Worm (Caenorhabditis elegans) whole organism, L1 larva: ENCODE measurements around the gene set-17.

Source experiments
- ama-1 ChIP-seq: fragments of 150-350 bp; optimal IDR thresholded peaks from 2 replicates; lab custom pipeline; 2014
- blmp-1 ChIP-seq: fragments of 150-350 bp; optimal IDR thresholded peaks from 2 replicates; lab custom pipeline; 2014; ENCODE audit warnings: missing biosample characterization, missing genetic modification characterization
- ceh-63 ChIP-seq: fragments of 200-800 bp; sonication (Bioruptor generic); optimal IDR thresholded peaks from 2 replicates; lab custom pipeline; 2018; ENCODE audit warnings: mild to moderate bottlenecking, missing genetic modification characterization, missing compliant biosample characterization
- ceh-82 ChIP-seq, 3 experiments: fragments of 150-350 bp in 1 of 3; sonication (generic microtip) in 2 of 3; optimal IDR thresholded peaks; 2 replicates each; lab custom pipeline; 2014 to 2017; ENCODE audit warnings: missing biosample characterization in 3 of 3, missing genetic modification characterization in 3 of 3
- ceh-88 ChIP-seq: fragments of 200-800 bp; sonication (Bioruptor generic); IDR thresholded peaks from 2 replicates; pipeline ENCODE4 v1.3.6; 2022; ENCODE audit warnings: missing genetic modification characterization, missing compliant biosample characterization
- dpl-1 ChIP-seq, 3 experiments: fragments of 150-350 bp in 2 of 3; sonication (generic microtip) in 1 of 3; optimal IDR thresholded peaks; 2 replicates each; lab custom pipeline; 2014 to 2017; ENCODE audit warnings: missing biosample characterization in 3 of 3, missing genetic modification characterization in 3 of 3, missing genetic modification reagents in 3 of 3
- efl-1 ChIP-seq, 4 experiments: fragments of 150-350 bp; optimal IDR thresholded peaks in 3 of 4; peaks in 1 of 4; 1 replicate in 1 of 4; 2 replicates in 3 of 4; lab custom pipeline; 2014; ENCODE audit warnings: missing biosample characterization in 2 of 4, missing genetic modification characterization in 2 of 4, missing genetic modification reagents in 2 of 4
- egl-13 ChIP-seq: sonication (generic microtip); optimal IDR thresholded peaks from 2 replicates; lab custom pipeline; 2016; ENCODE audit warnings: missing genotype, missing genetic modification reagents, missing genetic modification characterization, missing compliant biosample characterization
- elt-2 ChIP-seq: sonication (generic microtip); optimal IDR thresholded peaks from 2 replicates; lab custom pipeline; 2016; ENCODE audit warnings: missing genetic modification characterization, mild to moderate bottlenecking, inconsistent platforms, missing compliant biosample characterization, missing genetic modification reagents
- elt-3 ChIP-seq, 6 experiments: fragments of 150-350 bp in 1 of 6; sonication (generic microtip); optimal IDR thresholded peaks; 2 replicates each; lab custom pipeline; 2017 to 2018; ENCODE audit warnings: missing biosample characterization in 6 of 6, missing genetic modification characterization in 6 of 6, inconsistent platforms in 1 of 6
- fkh-10 ChIP-seq: sonication (generic microtip); optimal IDR thresholded peaks from 2 replicates; lab custom pipeline; 2017; ENCODE audit warnings: missing biosample characterization, missing genetic modification reagents, missing genetic modification characterization
- fkh-4 ChIP-seq: sonication (generic microtip); optimal IDR thresholded peaks from 2 replicates; lab custom pipeline; 2016; ENCODE audit warnings: missing compliant biosample characterization, missing genetic modification characterization, borderline replicate concordance
- hpl-2 ChIP-seq: fragments of 150-350 bp; optimal IDR thresholded peaks from 2 replicates; lab custom pipeline; 2014; ENCODE audit warnings: missing biosample characterization, missing genetic modification reagents, missing genetic modification characterization
- lin-13 ChIP-seq: fragments of 150-350 bp; optimal IDR thresholded peaks from 2 replicates; lab custom pipeline; 2014; ENCODE audit warnings: missing biosample characterization, missing genetic modification reagents, missing genetic modification characterization
- lin-35 ChIP-seq, 2 experiments: fragments of 150-350 bp; optimal IDR thresholded peaks; 2 replicates each; lab custom pipeline; 2014; ENCODE audit warnings: missing biosample characterization in 2 of 2, missing genetic modification characterization in 2 of 2, missing genetic modification reagents in 2 of 2
- lsy-2 ChIP-seq, 2 experiments: fragments of 150-350 bp; optimal IDR thresholded peaks; 2 replicates each; lab custom pipeline; 2014; ENCODE audit warnings: missing biosample characterization in 2 of 2, missing genetic modification characterization in 2 of 2
- mab-9 ChIP-seq: fragments of 200-800 bp; sonication (Bioruptor generic); IDR thresholded peaks from 2 replicates; pipeline ENCODE4 v1.3.6; 2022; ENCODE audit warnings: missing genetic modification reagents, missing genetic modification characterization, missing compliant biosample characterization
- mef-2 ChIP-seq: fragments of 150-350 bp; optimal IDR thresholded peaks from 2 replicates; lab custom pipeline; 2014; ENCODE audit warnings: missing biosample characterization, missing genetic modification characterization
- nhr-11 ChIP-seq: fragments of 150-350 bp; optimal IDR thresholded peaks from 2 replicates; lab custom pipeline; 2014; ENCODE audit warnings: missing biosample characterization, missing genetic modification characterization
- nhr-12 ChIP-seq: sonication (generic microtip); optimal IDR thresholded peaks from 2 replicates; lab custom pipeline; 2017; ENCODE audit warnings: missing biosample characterization, missing genetic modification characterization
- nhr-19 ChIP-seq: fragments of 200-800 bp; sonication (Bioruptor generic); conservative IDR thresholded peaks from 2 replicates; pipeline ENCODE4 v1.3.6; 2022; ENCODE audit warnings: missing genetic modification characterization, missing compliant biosample characterization
- nhr-237 ChIP-seq: fragments of 150-350 bp; optimal IDR thresholded peaks from 2 replicates; lab custom pipeline; 2014; ENCODE audit warnings: missing biosample characterization, missing genetic modification characterization
- nhr-77 ChIP-seq: fragments of 150-350 bp; optimal IDR thresholded peaks from 2 replicates; lab custom pipeline; 2014; ENCODE audit warnings: missing biosample characterization, missing genetic modification characterization
- nhr-85 ChIP-seq: sonication (generic microtip); peaks from one replicate; lab custom pipeline; 2016; ENCODE audit warnings: missing genetic modification characterization, inconsistent platforms, missing compliant biosample characterization
- pax-3 ChIP-seq: fragments of 200-800 bp; sonication (Bioruptor generic); optimal IDR thresholded peaks from 2 replicates; lab custom pipeline; 2018; ENCODE audit warnings: mild to moderate bottlenecking, missing genetic modification characterization, moderate library complexity, missing compliant biosample characterization
- pqm-1 ChIP-seq: sonication (generic microtip); optimal IDR thresholded peaks from 3 replicates; lab custom pipeline; 2017; ENCODE audit warnings: missing biosample characterization, missing genetic modification characterization
- skn-1 ChIP-seq: fragments of 150-350 bp; optimal IDR thresholded peaks from 2 replicates; lab custom pipeline; 2014; ENCODE audit warnings: missing biosample characterization, missing genetic modification characterization
- snpc-4 ChIP-seq: fragments of 150-350 bp; optimal IDR thresholded peaks from 2 replicates; lab custom pipeline; 2014; ENCODE audit warnings: missing biosample characterization, missing genetic modification characterization
- sptf-1 ChIP-seq: fragments of 150-350 bp; optimal IDR thresholded peaks from 2 replicates; lab custom pipeline; 2014; ENCODE audit warnings: missing biosample characterization, missing genetic modification characterization
- sup-37 ChIP-seq: fragments of 200-800 bp; sonication (Bioruptor generic); optimal IDR thresholded peaks from 2 replicates; lab custom pipeline; 2018; ENCODE audit warnings: mild to moderate bottlenecking, missing genetic modification characterization, missing compliant biosample characterization
- tlp-1 ChIP-seq: fragments of 150-350 bp; optimal IDR thresholded peaks from 2 replicates; lab custom pipeline; 2014; ENCODE audit warnings: missing biosample characterization, missing genetic modification characterization
- unc-130 ChIP-seq: fragments of 150-350 bp; optimal IDR thresholded peaks from 2 replicates; lab custom pipeline; 2017; ENCODE audit warnings: missing biosample characterization, missing genetic modification characterization, inconsistent platforms
- unc-30 ChIP-seq: sonication (generic microtip); optimal IDR thresholded peaks from 2 replicates; lab custom pipeline; 2017; ENCODE audit warnings: missing biosample characterization, missing genetic modification characterization
- unc-62 ChIP-seq: fragments of 150-350 bp; optimal IDR thresholded peaks from 2 replicates; lab custom pipeline; 2014; ENCODE audit warnings: missing biosample characterization, missing genetic modification reagents, missing genetic modification characterization
- unc-98 ChIP-seq: fragments of 200-800 bp; sonication (Bioruptor generic); IDR thresholded peaks from 2 replicates; pipeline ENCODE4 v1.3.6; 2022; ENCODE audit warnings: missing genetic modification characterization, missing compliant biosample characterization
- vab-15 ChIP-seq: sonication (generic microtip); optimal IDR thresholded peaks from 2 replicates; lab custom pipeline; 2017; ENCODE audit warnings: missing genotype, mild to moderate bottlenecking, missing genetic modification characterization, missing compliant biosample characterization
- xbp-1 ChIP-seq: sonication (generic microtip); optimal IDR thresholded peaks from 2 replicates; lab custom pipeline; 2016; ENCODE audit warnings: missing genetic modification characterization, missing compliant biosample characterization
- zag-1 ChIP-seq: fragments of 150-350 bp; optimal IDR thresholded peaks from 2 replicates; lab custom pipeline; 2014; ENCODE audit warnings: missing biosample characterization, missing genetic modification characterization
- zip-4 ChIP-seq: fragments of 200-800 bp; sonication (Bioruptor generic); optimal IDR thresholded peaks from 2 replicates; lab custom pipeline; 2018; ENCODE audit warnings: mild to moderate bottlenecking, missing genetic modification characterization, moderate library complexity, missing compliant biosample characterization
- ztf-11 ChIP-seq, 2 experiments: sonication (generic microtip); optimal IDR thresholded peaks; 2 replicates each; lab custom pipeline; 2016 to 2017; ENCODE audit warnings: missing genetic modification characterization in 2 of 2, missing biosample characterization in 1 of 2, missing compliant biosample characterization in 1 of 2

set-17 gene

ce11 chrII:8891042-8891441 lies 49.2 kb downstream of the set-17 start:
- TF ChIP-seq unc-62 (GFP tag; lab: Kevin White, UChicago) = no peak
- TF ChIP-seq lin-13 (GFP tag; lab: Kevin White, UChicago) = no peak
- peak in 1 of 2 experiments; percentile 76 for TF ChIP-seq lsy-2 (tag; optimal IDR thresholded peaks at IDR 0.05; lab: Kevin White, UChicago)
- no peak for TF ChIP-seq snpc-4 (tag; lab: Kevin White, UChicago)
- TF ChIP-seq unc-130 (tag; lab: Kevin White, UChicago) = no peak
- TF ChIP-seq ceh-63 (GFP tag; lab: Kevin White, UChicago) = no peak
- peak in 1 of 2 experiments; percentile 41 for TF ChIP-seq lin-35 (GFP tag; optimal IDR thresholded peaks at IDR 0.05; lab: Kevin White, UChicago)
- TF ChIP-seq tlp-1 (tag; lab: Kevin White, UChicago) = no peak
- TF ChIP-seq hpl-2 (GFP tag; lab: Kevin White, UChicago) = no peak
- TF ChIP-seq nhr-237 (tag; lab: Kevin White, UChicago) = no peak
- TF ChIP-seq efl-1 (optimal IDR thresholded peaks at IDR 0.05; lab: Kevin White, UChicago) = peak in 1 of 2 experiments; percentile 17
- TF ChIP-seq efl-1 (GFP tag; optimal IDR thresholded peaks at IDR 0.05 in 1 of 2; lab: Kevin White, UChicago) = peak; percentile 51 to 72
- TF ChIP-seq blmp-1 (tag; lab: Kevin White, UChicago) = no peak
- TF ChIP-seq dpl-1 (GFP tag; optimal IDR thresholded peaks at IDR 0.05; lab: Kevin White, UChicago) = peak in 2 of 3 experiments; percentile 32 to 45
- no peak for TF ChIP-seq egl-13 (tag; lab: Kevin White, UChicago)
- TF ChIP-seq sptf-1 (tag; lab: Kevin White, UChicago) = no peak
- TF ChIP-seq vab-15 = no peak
- no peak for TF ChIP-seq pqm-1 (tag; lab: Kevin White, UChicago)
- no peak for TF ChIP-seq mab-9
- no peak for TF ChIP-seq nhr-19 (GFP tag; lab: Robert Waterston, UW)

- no peak for TF ChIP-seq ceh-82 (tag; optimal IDR thresholded peaks at IDR 0.05; lab: Kevin White, UChicago)
- TF ChIP-seq elt-3 (tag; optimal IDR thresholded peaks at IDR 0.05; lab: Kevin White, UChicago) = peak in 1 of 6 experiments; percentile 30
- peak; percentile 47 for TF ChIP-seq blmp-1 (tag; lab: Kevin White, UChicago)
Observed at ce11 chrII:8890530-8890929, 49.8 kb downstream of the set-17 start.

ce11 chrII:8890017-8890416 lies 50.3 kb downstream of the set-17 start:
- TF ChIP-seq unc-30 (tag; lab: Kevin White, UChicago) (no peak), nhr-11 (no peak), xbp-1 (tag; lab: Kevin White, UChicago) (no peak), nhr-77 (no peak), elt-2 (tag; lab: Kevin White, UChicago) (no peak), mab-9 (no peak), fkh-4 (tag; lab: Kevin White, UChicago) (no peak)

DNA sequence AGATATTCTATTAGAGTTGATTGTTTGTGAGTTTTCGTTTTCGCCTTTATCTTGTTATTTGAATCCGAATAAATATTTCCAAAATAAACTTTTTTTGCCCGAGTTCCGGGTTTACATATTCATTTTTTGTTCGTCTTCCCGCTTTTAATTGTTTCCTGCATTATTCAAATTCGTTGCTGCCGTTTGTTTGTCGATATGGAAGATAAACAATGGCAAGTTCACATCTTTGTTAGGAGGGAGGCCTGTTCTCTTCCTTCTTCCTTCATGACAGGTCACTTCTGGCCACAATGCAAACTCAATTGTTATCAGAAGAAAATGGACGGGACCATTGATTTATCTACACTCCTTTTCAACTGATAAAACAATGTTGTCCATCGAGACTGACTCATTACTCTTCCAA lies 50.7 kb downstream of the set-17 start:
- no peak for TF ChIP-seq skn-1 (tag; lab: Kevin White, UChicago)
- no peak for TF ChIP-seq xbp-1 (tag; lab: Kevin White, UChicago)
- no peak for TF ChIP-seq unc-98 (GFP tag; lab: Robert Waterston, UW)
- no peak for TF ChIP-seq pqm-1 (tag; lab: Kevin White, UChicago)
- no peak for TF ChIP-seq tlp-1 (tag; lab: Kevin White, UChicago)
- no peak for TF ChIP-seq ceh-88 (GFP tag; lab: Robert Waterston, UW)
- no peak for TF ChIP-seq nhr-12 (tag; lab: Kevin White, UChicago)
- no peak for TF ChIP-seq ztf-11 (tag; optimal IDR thresholded peaks at IDR 0.05; lab: Kevin White, UChicago)
- no peak for TF ChIP-seq elt-2 (tag; lab: Kevin White, UChicago)
- no peak for TF ChIP-seq elt-3 (tag; optimal IDR thresholded peaks at IDR 0.05; lab: Kevin White, UChicago)
- TF ChIP-seq ama-1 (lab: Kevin White, UChicago) = no peak
- no peak for TF ChIP-seq fkh-10 (GFP tag; lab: Kevin White, UChicago)
- no peak for TF ChIP-seq mef-2 (tag; lab: Kevin White, UChicago)
- TF ChIP-seq vab-15 = no peak
- TF ChIP-seq zip-4 = no peak
- TF ChIP-seq mab-9 = no peak
- TF ChIP-seq sup-37 (GFP tag; lab: Kevin White, UChicago) = no peak
- no peak for TF ChIP-seq zag-1 (tag; lab: Kevin White, UChicago)
- TF ChIP-seq pax-3 (tag; lab: Kevin White, UChicago) = no peak
- TF ChIP-seq nhr-85 (tag; lab: Kevin White, UChicago) = no peak
- TF ChIP-seq, all 84 proteins: peak for 0
